Worm (Caenorhabditis elegans): ENCODE measurements around the gene C14C6.5.

C14C6.5 gene

DNA sequence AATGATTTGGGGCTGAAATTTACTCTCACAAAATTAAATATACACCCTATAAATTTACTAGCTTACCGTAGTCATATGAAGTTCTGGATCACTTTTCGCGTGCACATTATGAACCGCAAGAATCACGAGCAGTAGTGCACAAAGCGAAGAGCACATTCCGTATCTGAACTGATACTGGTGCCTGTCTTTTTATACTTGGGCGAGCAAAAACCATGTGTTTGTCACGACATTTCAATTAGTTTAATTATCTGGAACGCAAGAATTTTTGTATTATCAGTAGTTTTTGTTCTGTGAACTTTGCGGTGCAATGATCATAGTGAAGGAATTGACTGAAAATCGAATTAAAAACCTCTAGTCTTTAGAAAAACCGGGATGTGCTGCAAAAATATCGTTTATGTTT is 12.4 kb upstream of the C14C6.5 start, which contains the start of gene lipl-3:
Gene lipl-3 (minus strand): TSS at position 161 of the 400 bp plus-strand sequence.
- TF ChIP-seq vab-15 (tag; optimal IDR thresholded peaks at IDR 0.05) = no peak
- no peak for TF ChIP-seq hlh-17 (GFP tag; optimal IDR thresholded peaks at IDR 0.05; ENCODE audit: borderline replicate concordance)
- TF ChIP-seq ceh-90 (tag; optimal IDR thresholded peaks at IDR 0.05) = no peak
- TF ChIP-seq unc-98 (GFP tag; IDR thresholded peaks at IDR 0.05) = no peak
- TF ChIP-seq nhr-237 (tag; optimal IDR thresholded peaks at IDR 0.05) = no peak
- no peak for TF ChIP-seq zip-4 (GFP tag; optimal IDR thresholded peaks at IDR 0.05)
- no peak for TF ChIP-seq pag-3 (tag; optimal IDR thresholded peaks at IDR 0.05; ENCODE audit: borderline replicate concordance, insufficient read depth)
- TF ChIP-seq lin-13 (GFP tag; optimal IDR thresholded peaks at IDR 0.05) = no peak
- no peak for TF ChIP-seq lir-3 (tag; optimal IDR thresholded peaks at IDR 0.05; ENCODE audit: poor library complexity)
- TF ChIP-seq fos-1 (tag; optimal IDR thresholded peaks at IDR 0.05) = no peak
- no peak for TF ChIP-seq C04F5.9 (tag; optimal IDR thresholded peaks at IDR 0.05)
- no peak for TF ChIP-seq C16A3.4 (tag; optimal IDR thresholded peaks at IDR 0.05)
- no peak for TF ChIP-seq hpl-2 (GFP tag; optimal IDR thresholded peaks at IDR 0.05)
- no peak for TF ChIP-seq grh-1 (GFP tag; IDR thresholded peaks at IDR 0.05)
- no peak for TF ChIP-seq mef-2 (tag; optimal IDR thresholded peaks at IDR 0.05)
- no peak for TF ChIP-seq fkh-4 (tag; optimal IDR thresholded peaks at IDR 0.05; ENCODE audit: borderline replicate concordance)

- TF ChIP-seq tlp-1 (tag; optimal IDR thresholded peaks at IDR 0.05) = no peak
- no peak for TF ChIP-seq Y116A8C.19 (tag; optimal IDR thresholded peaks at IDR 0.05; ENCODE audit: borderline replicate concordance)
- no peak for TF ChIP-seq alr-1 (tag; optimal IDR thresholded peaks at IDR 0.05; ENCODE audit: borderline replicate concordance)
- no peak for TF ChIP-seq nhr-84 (tag; optimal IDR thresholded peaks at IDR 0.05)
- no peak for TF ChIP-seq lin-13 (GFP tag; optimal IDR thresholded peaks at IDR 0.05)
- no peak for TF ChIP-seq ceh-82 (tag; optimal IDR thresholded peaks at IDR 0.05)
Observed at ce11 chrV:525040-525439, 11.4 kb upstream of the C14C6.5 start, which contains the start of gene R11G11.16. R11G11.16 (minus strand) TSS chrV:525140.

DNA sequence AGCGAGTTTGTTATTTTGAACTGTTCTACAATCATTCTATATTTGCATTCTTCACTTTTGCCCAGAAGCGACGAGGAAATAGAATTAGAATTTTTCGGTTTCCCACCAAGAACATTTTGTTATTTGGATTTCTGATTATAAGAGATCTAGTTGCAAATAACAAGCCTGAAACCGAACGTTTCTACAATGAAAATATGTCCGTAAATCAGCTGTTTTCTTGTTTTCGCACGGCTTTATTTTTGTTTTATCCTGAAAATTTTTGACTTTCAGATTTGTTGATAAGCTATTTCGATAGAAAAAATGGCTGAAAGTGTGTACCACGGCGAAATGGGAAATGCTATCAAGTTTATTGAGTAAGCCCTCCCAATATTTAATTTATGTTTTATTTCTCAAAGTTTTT is 8.8 kb upstream of the C14C6.5 start, which contains the start of gene srw-108:
Gene srw-108 (plus strand): TSS at position 301 of the 400 bp plus-strand sequence.
- no peak for TF ChIP-seq isw-1 (GFP tag; IDR thresholded peaks at IDR 0.05)
- TF ChIP-seq ceh-8 (GFP tag; optimal IDR thresholded peaks at IDR 0.05) = no peak
- TF ChIP-seq nhr-11 (tag; optimal IDR thresholded peaks at IDR 0.05) = no peak
- no peak for TF ChIP-seq ceh-82 (tag; optimal IDR thresholded peaks at IDR 0.05)
- no peak for TF ChIP-seq lsy-2 (tag; optimal IDR thresholded peaks at IDR 0.05)
- TF ChIP-seq tlp-1 (tag; optimal IDR thresholded peaks at IDR 0.05) = no peak
- TF ChIP-seq ztf-11 (tag; optimal IDR thresholded peaks at IDR 0.05) = no peak
- TF ChIP-seq nhr-19 (GFP tag; conservative IDR thresholded peaks at IDR 0.05) = no peak
- no peak for TF ChIP-seq mef-2 (tag; optimal IDR thresholded peaks at IDR 0.05)

- TF ChIP-seq xbp-1 (tag; optimal IDR thresholded peaks at IDR 0.05) = no peak
- TF ChIP-seq tlp-1 (tag; optimal IDR thresholded peaks at IDR 0.05) = no peak
- no peak for TF ChIP-seq lin-13 (GFP tag; optimal IDR thresholded peaks at IDR 0.05)
- TF ChIP-seq hpl-2 (GFP tag; optimal IDR thresholded peaks at IDR 0.05) = no peak
- TF ChIP-seq pqm-1 (tag; optimal IDR thresholded peaks at IDR 0.05) = no peak
- TF ChIP-seq ceh-8 (GFP tag; optimal IDR thresholded peaks at IDR 0.05) = no peak
- TF ChIP-seq efl-1 (optimal IDR thresholded peaks at IDR 0.05) = peak; percentile 26 to 27
- no peak for TF ChIP-seq efl-1 (GFP tag; optimal IDR thresholded peaks at IDR 0.05 in 1 of 2)
- no peak for TF ChIP-seq dsc-1 (tag; optimal IDR thresholded peaks at IDR 0.05)
- peak; percentile 77 for TF ChIP-seq nhr-20 (tag; optimal IDR thresholded peaks at IDR 0.05)
- TF ChIP-seq dpl-1 (GFP tag; optimal IDR thresholded peaks at IDR 0.05) = peak in 2 of 3 experiments; percentile 8 to 17
- no peak for TF ChIP-seq lin-39 (tag; optimal IDR thresholded peaks at IDR 0.05)
- no peak for TF ChIP-seq ama-1 (optimal IDR thresholded peaks at IDR 0.05)
- TF ChIP-seq nhr-47 (tag; optimal IDR thresholded peaks at IDR 0.05) = no peak
- TF ChIP-seq C16A3.4 (tag; optimal IDR thresholded peaks at IDR 0.05) = peak; percentile 20
- peak; percentile 43 for TF ChIP-seq skn-1 (tag; optimal IDR thresholded peaks at IDR 0.05)
- no peak for TF ChIP-seq grh-1 (GFP tag; IDR thresholded peaks at IDR 0.05)
- TF ChIP-seq efl-3 (GFP tag; optimal IDR thresholded peaks at IDR 0.05) = no peak
- no peak for TF ChIP-seq alr-1 (tag; optimal IDR thresholded peaks at IDR 0.05; ENCODE audit: borderline replicate concordance)
- TF ChIP-seq nhr-11 (tag; optimal IDR thresholded peaks at IDR 0.05) = peak; percentile 59
- peak; percentile 70 to 83 for TF ChIP-seq egl-27 (tag; optimal IDR thresholded peaks at IDR 0.05)
- TF ChIP-seq hlh-17 (GFP tag; optimal IDR thresholded peaks at IDR 0.05; ENCODE audit: borderline replicate concordance) = no peak
- TF ChIP-seq mdl-1 (tag; optimal IDR thresholded peaks at IDR 0.05) = peak in 1 of 2 experiments; percentile 71
- no peak for TF ChIP-seq sup-37 (GFP tag; optimal IDR thresholded peaks at IDR 0.05)
- TF ChIP-seq sptf-1 (tag; optimal IDR thresholded peaks at IDR 0.05) = no peak
- peak; percentile 76 for TF ChIP-seq nhr-71 (tag; optimal IDR thresholded peaks at IDR 0.05)
- no peak for TF ChIP-seq pag-3 (tag; optimal IDR thresholded peaks at IDR 0.05; ENCODE audit: borderline replicate concordance, insufficient read depth)
- peak; percentile 3 for TF ChIP-seq swsn-7 (tag; optimal IDR thresholded peaks at IDR 0.05)
Observed at ce11 chrV:532046-532445, 4.4 kb upstream of the C14C6.5 start, which contains the start of gene nhr-58. nhr-58 (plus strand) TSS chrV:532259.
